Worm (Caenorhabditis elegans) whole organism, L4/young adult: ENCODE measurements around the gene C17G10.10.

Experiments
- W03F9.2 ChIP-seq: fragments of 150-350 bp; optimal IDR thresholded peaks from 2 replicates; lab custom pipeline; 2014; ENCODE audit warnings: missing biosample characterization, missing genetic modification characterization
- him-1 ChIP-seq: sonication (generic microtip); optimal IDR thresholded peaks from 2 replicates; lab custom pipeline; 2016; ENCODE audit warnings: missing genotype, missing genetic modification reagents, missing genetic modification characterization, missing compliant biosample characterization

ce11 chrII:5648272-5648671, 49.1 kb upstream of the C17G10.10 start, which contains the start of gene ddl-1:
- TF ChIP-seq him-1 (tag; lab: Kevin White, UChicago) (no peak), W03F9.2 (tag; lab: Kevin White, UChicago) (no peak)
